Fruit fly (Drosophila melanogaster) whole organism, wandering third instar larva: Measurements from ENCODE around the gene meso18E.

Experiments
- Abd-B ChIP-seq: fragments of >200 bp; optimal IDR thresholded peaks from 2 replicates; lab custom pipeline; 2017; ENCODE audit warnings: missing biosample characterization, missing genetic modification characterization
- CG32264 ChIP-seq: fragments of 200-800 bp; sonication (Bioruptor generic); optimal IDR thresholded peaks from 2 replicates; lab custom pipeline; 2016; ENCODE audit warnings: missing biosample characterization, missing genetic modification characterization
- Dfd ChIP-seq: fragments of >200 bp; optimal IDR thresholded peaks from 2 replicates; lab custom pipeline; 2017; ENCODE audit warnings: missing biosample characterization, missing genetic modification characterization
- Hr83 ChIP-seq: fragments of 200-300 bp; sonication (Bioruptor generic); optimal IDR thresholded peaks from 2 replicates; lab custom pipeline; 2016; ENCODE audit warnings: missing biosample characterization, mild to moderate bottlenecking, missing genetic modification characterization, moderate library complexity; ENCODE audit not compliant: poor library complexity, severe bottlenecking
- Mio ChIP-seq: sonication (Bioruptor generic); optimal IDR thresholded peaks from 2 replicates; lab custom pipeline; 2016; ENCODE audit warnings: missing biosample characterization, missing genetic modification characterization
- br ChIP-seq: fragments of 200-800 bp; sonication (Bioruptor generic); optimal IDR thresholded peaks from 2 replicates; lab custom pipeline; 2016; ENCODE audit warnings: missing biosample characterization, missing genetic modification characterization
- brk ChIP-seq: fragments of 200-800 bp; sonication (Bioruptor generic); optimal IDR thresholded peaks from 2 replicates; lab custom pipeline; 2016; ENCODE audit warnings: missing biosample characterization, mild to moderate bottlenecking, missing genetic modification characterization
- dsf ChIP-seq: sonication (Bioruptor generic); optimal IDR thresholded peaks from 2 replicates; lab custom pipeline; 2016; ENCODE audit warnings: missing biosample characterization, missing genetic modification characterization, borderline replicate concordance
- h ChIP-seq: fragments of 200-800 bp; sonication (Bioruptor generic); optimal IDR thresholded peaks from 3 replicates; lab custom pipeline; 2016; ENCODE audit warnings: missing biosample characterization, mild to moderate bottlenecking, missing genetic modification characterization
- pan ChIP-seq: fragments of >200 bp; optimal IDR thresholded peaks from 2 replicates; lab custom pipeline; 2017
- rgr ChIP-seq: fragments of 200-800 bp; sonication (Bioruptor generic); optimal IDR thresholded peaks from 3 replicates; lab custom pipeline; 2016; ENCODE audit warnings: missing biosample characterization, mild to moderate bottlenecking, missing genetic modification characterization
- sage ChIP-seq: fragments of 200-800 bp; sonication (Bioruptor generic); optimal IDR thresholded peaks from 2 replicates; lab custom pipeline; 2016; ENCODE audit warnings: missing biosample characterization, mild to moderate bottlenecking, missing genetic modification characterization
- tai ChIP-seq: sonication (Bioruptor generic); optimal IDR thresholded peaks from 2 replicates; lab custom pipeline; 2016; ENCODE audit warnings: missing biosample characterization, missing genetic modification characterization
- usp ChIP-seq: fragments of >200 bp; optimal IDR thresholded peaks from 2 replicates; lab custom pipeline; 2017; ENCODE audit warnings: missing biosample characterization, missing genetic modification characterization

DNA sequence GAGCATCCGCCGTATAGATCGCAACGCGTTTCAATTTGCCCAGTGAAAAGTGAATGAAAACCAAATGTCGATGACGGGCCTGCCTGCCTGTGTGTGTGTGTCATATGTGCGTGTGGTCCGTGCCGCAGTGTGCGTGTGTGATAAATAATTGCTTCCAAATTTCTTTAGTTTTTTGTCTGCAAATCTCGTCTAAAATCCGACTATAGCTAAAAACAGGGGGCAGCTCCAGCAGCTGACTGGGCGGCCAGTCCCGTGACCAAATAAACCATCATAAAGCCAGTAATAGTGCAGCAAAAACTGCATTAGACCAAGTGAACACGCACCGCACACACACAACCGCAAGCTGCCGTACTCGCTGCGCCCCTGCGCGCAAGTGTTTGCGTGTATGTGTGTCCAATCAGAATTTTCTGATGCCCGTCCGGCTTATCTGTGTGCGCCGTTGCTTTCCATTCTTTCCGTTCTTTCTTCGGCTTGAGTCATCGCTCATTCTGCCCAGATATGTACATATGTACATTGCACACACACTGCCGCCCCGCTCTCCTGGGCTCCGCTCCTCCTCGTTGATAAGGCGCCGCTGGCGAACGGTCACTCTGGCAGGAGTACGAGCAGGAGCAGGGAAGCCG is 15.5 kb downstream of the meso18E start:
- peak; percentile 38 for TF ChIP-seq h (GFP tag; lab: Kevin White, UChicago)
- TF ChIP-seq tai (GFP tag; lab: Kevin White, UChicago): no peak
- TF ChIP-seq Abd-B: peak; percentile 50
- no peak for TF ChIP-seq pan (lab: Kevin White, UChicago)
- no peak for TF ChIP-seq dsf (GFP tag; lab: Kevin White, UChicago)
- TF ChIP-seq br (GFP tag; lab: Kevin White, UChicago): no peak
- no peak for TF ChIP-seq Mio (GFP tag; lab: Kevin White, UChicago)
- TF ChIP-seq usp: no peak
- peak; percentile 30 for TF ChIP-seq rgr (GFP tag; lab: Kevin White, UChicago)
- peak; percentile 62 for TF ChIP-seq Hr83 (GFP tag; lab: Kevin White, UChicago)
- TF ChIP-seq CG32264 (GFP tag; lab: Kevin White, UChicago): no peak
- TF ChIP-seq brk (GFP tag; lab: Kevin White, UChicago): no peak
- TF ChIP-seq sage (GFP tag; lab: Kevin White, UChicago): no peak
- no peak for TF ChIP-seq Dfd (GFP tag; lab: Kevin White, UChicago)
